Worm (Caenorhabditis elegans) whole organism, L1 larva: ENCODE measurements around the gene F13D11.3.

ENCODE experiments used
- C04F5.9 ChIP-seq: sonication (generic microtip); optimal IDR thresholded peaks from 2 replicates; lab custom pipeline; 2016; ENCODE audit warnings: missing genetic modification characterization, missing compliant biosample characterization
- C16A3.4 ChIP-seq: fragments of 150-350 bp; optimal IDR thresholded peaks from 2 replicates; lab custom pipeline; 2014; ENCODE audit warnings: missing biosample characterization, missing genetic modification characterization
- Y116A8C.19 ChIP-seq: sonication (generic microtip); optimal IDR thresholded peaks from 2 replicates; lab custom pipeline; 2016; ENCODE audit warnings: missing compliant biosample characterization, missing genetic modification characterization, borderline replicate concordance
- alr-1 ChIP-seq: fragments of 200-800 bp; sonication (Bioruptor generic); optimal IDR thresholded peaks from 2 replicates; lab custom pipeline; 2018; ENCODE audit warnings: borderline replicate concordance, mild to moderate bottlenecking, missing genetic modification characterization, missing compliant biosample characterization
- blmp-1 ChIP-seq: fragments of 150-350 bp; optimal IDR thresholded peaks from 2 replicates; lab custom pipeline; 2014; ENCODE audit warnings: missing biosample characterization, missing genetic modification characterization
- ceh-63 ChIP-seq: fragments of 200-800 bp; sonication (Bioruptor generic); optimal IDR thresholded peaks from 2 replicates; lab custom pipeline; 2018; ENCODE audit warnings: mild to moderate bottlenecking, missing genetic modification characterization, missing compliant biosample characterization
- ceh-8 ChIP-seq: fragments of 200-800 bp; sonication (Bioruptor generic); optimal IDR thresholded peaks from 2 replicates; lab custom pipeline; 2018; ENCODE audit warnings: mild to moderate bottlenecking, missing genetic modification characterization, moderate library complexity, missing compliant biosample characterization
- ceh-88 ChIP-seq: fragments of 200-800 bp; sonication (Bioruptor generic); IDR thresholded peaks from 2 replicates; pipeline ENCODE4 v1.3.6; 2022; ENCODE audit warnings: missing genetic modification characterization, missing compliant biosample characterization
- ces-1 ChIP-seq: fragments of 150-350 bp; optimal IDR thresholded peaks from 2 replicates; lab custom pipeline; 2014; ENCODE audit warnings: missing biosample characterization, missing genetic modification reagents, missing genetic modification characterization
- efl-1 ChIP-seq, 4 experiments: fragments of 150-350 bp; optimal IDR thresholded peaks in 3 of 4; peaks in 1 of 4; 1 replicate in 1 of 4; 2 replicates in 3 of 4; lab custom pipeline; 2014; ENCODE audit warnings: missing biosample characterization in 2 of 4, missing genetic modification characterization in 2 of 4, missing genetic modification reagents in 2 of 4
- efl-3 ChIP-seq: fragments of 200-800 bp; sonication (Bioruptor generic); optimal IDR thresholded peaks from 2 replicates; lab custom pipeline; 2018; ENCODE audit warnings: mild to moderate bottlenecking, missing genetic modification characterization, missing compliant biosample characterization
- egl-27 ChIP-seq, 2 experiments: fragments of 150-350 bp in 1 of 2; sonication (generic microtip); optimal IDR thresholded peaks; 3 replicates each; lab custom pipeline; 2017 to 2018; ENCODE audit warnings: missing biosample characterization in 2 of 2, missing genetic modification characterization in 2 of 2, missing genetic modification reagents in 2 of 2
- elt-2 ChIP-seq: sonication (generic microtip); optimal IDR thresholded peaks from 2 replicates; lab custom pipeline; 2016; ENCODE audit warnings: missing genetic modification characterization, mild to moderate bottlenecking, inconsistent platforms, missing compliant biosample characterization, missing genetic modification reagents
- ets-5 ChIP-seq: fragments of 200-800 bp; sonication (Bioruptor generic); IDR thresholded peaks from 2 replicates; pipeline ENCODE4 v1.3.6; 2022; ENCODE audit warnings: missing genetic modification characterization, missing compliant biosample characterization
- fkh-10 ChIP-seq: sonication (generic microtip); optimal IDR thresholded peaks from 2 replicates; lab custom pipeline; 2017; ENCODE audit warnings: missing biosample characterization, missing genetic modification reagents, missing genetic modification characterization
- fos-1 ChIP-seq: fragments of 150-350 bp; optimal IDR thresholded peaks from 2 replicates; lab custom pipeline; 2014; ENCODE audit warnings: missing biosample characterization, missing genetic modification characterization
- hpl-2 ChIP-seq: fragments of 150-350 bp; optimal IDR thresholded peaks from 2 replicates; lab custom pipeline; 2014; ENCODE audit warnings: missing biosample characterization, missing genetic modification reagents, missing genetic modification characterization
- isw-1 ChIP-seq: fragments of 200-800 bp; sonication (Bioruptor generic); IDR thresholded peaks from 2 replicates; pipeline ENCODE4 v1.3.6; 2022; ENCODE audit warnings: missing genetic modification characterization, missing compliant biosample characterization
- lin-13 ChIP-seq: fragments of 150-350 bp; optimal IDR thresholded peaks from 2 replicates; lab custom pipeline; 2014; ENCODE audit warnings: missing biosample characterization, missing genetic modification reagents, missing genetic modification characterization
- lin-14 ChIP-seq: fragments of 200-800 bp; sonication (Bioruptor generic); optimal IDR thresholded peaks from 2 replicates; lab custom pipeline; 2018; ENCODE audit warnings: mild to moderate bottlenecking, missing genetic modification characterization, moderate library complexity, missing compliant biosample characterization
- lir-3 ChIP-seq: sonication (generic microtip); optimal IDR thresholded peaks from 2 replicates; lab custom pipeline; 2016; ENCODE audit warnings: mild to moderate bottlenecking, missing genetic modification characterization, moderate library complexity, missing compliant biosample characterization; ENCODE audit not compliant: poor library complexity
- lsy-2 ChIP-seq, 2 experiments: fragments of 150-350 bp; optimal IDR thresholded peaks; 2 replicates each; lab custom pipeline; 2014; ENCODE audit warnings: missing biosample characterization in 2 of 2, missing genetic modification characterization in 2 of 2
- mdl-1 ChIP-seq, 2 experiments: fragments of 150-350 bp; optimal IDR thresholded peaks; 2 replicates each; lab custom pipeline; 2014 to 2017; ENCODE audit warnings: missing biosample characterization in 2 of 2, missing genetic modification characterization in 2 of 2, inconsistent platforms in 1 of 2
- mef-2 ChIP-seq: fragments of 150-350 bp; optimal IDR thresholded peaks from 2 replicates; lab custom pipeline; 2014; ENCODE audit warnings: missing biosample characterization, missing genetic modification characterization
- mep-1 ChIP-seq: fragments of 150-350 bp; optimal IDR thresholded peaks from 2 replicates; lab custom pipeline; 2014; ENCODE audit warnings: missing biosample characterization, missing genetic modification characterization
- nhr-19 ChIP-seq: fragments of 200-800 bp; sonication (Bioruptor generic); conservative IDR thresholded peaks from 2 replicates; pipeline ENCODE4 v1.3.6; 2022; ENCODE audit warnings: missing genetic modification characterization, missing compliant biosample characterization
- nhr-20 ChIP-seq: sonication (generic microtip); optimal IDR thresholded peaks from 2 replicates; lab custom pipeline; 2016; ENCODE audit warnings: mild to moderate bottlenecking, missing genetic modification characterization, missing compliant biosample characterization
- nhr-47 ChIP-seq: sonication (generic microtip); optimal IDR thresholded peaks from 2 replicates; lab custom pipeline; 2016; ENCODE audit warnings: mild to moderate bottlenecking, missing genetic modification characterization, moderate library complexity, missing compliant biosample characterization
- nhr-76 ChIP-seq: sonication (generic microtip); optimal IDR thresholded peaks from 2 replicates; lab custom pipeline; 2017; ENCODE audit warnings: missing biosample characterization, missing genetic modification characterization
- nhr-77 ChIP-seq: fragments of 150-350 bp; optimal IDR thresholded peaks from 2 replicates; lab custom pipeline; 2014; ENCODE audit warnings: missing biosample characterization, missing genetic modification characterization
- nhr-85 ChIP-seq: sonication (generic microtip); peaks from one replicate; lab custom pipeline; 2016; ENCODE audit warnings: missing genetic modification characterization, inconsistent platforms, missing compliant biosample characterization
- nhr-90 ChIP-seq: sonication (generic microtip); optimal IDR thresholded peaks from 2 replicates; lab custom pipeline; 2016; ENCODE audit warnings: mild to moderate bottlenecking, missing genetic modification characterization, missing compliant biosample characterization; ENCODE audit not compliant: poor library complexity
- pag-3 ChIP-seq: sonication (generic microtip); optimal IDR thresholded peaks from 2 replicates; lab custom pipeline; 2017; ENCODE audit warnings: missing genetic modification characterization, mild to moderate bottlenecking, missing compliant biosample characterization, antibody characterized with exemption, borderline replicate concordance; ENCODE audit not compliant: insufficient read depth
- pqm-1 ChIP-seq: sonication (generic microtip); optimal IDR thresholded peaks from 3 replicates; lab custom pipeline; 2017; ENCODE audit warnings: missing biosample characterization, missing genetic modification characterization
- snpc-4 ChIP-seq: fragments of 150-350 bp; optimal IDR thresholded peaks from 2 replicates; lab custom pipeline; 2014; ENCODE audit warnings: missing biosample characterization, missing genetic modification characterization
- sup-37 ChIP-seq: fragments of 200-800 bp; sonication (Bioruptor generic); optimal IDR thresholded peaks from 2 replicates; lab custom pipeline; 2018; ENCODE audit warnings: mild to moderate bottlenecking, missing genetic modification characterization, missing compliant biosample characterization
- tbx-2 ChIP-seq: sonication (generic microtip); optimal IDR thresholded peaks from 2 replicates; lab custom pipeline; 2016; ENCODE audit warnings: missing genetic modification characterization, missing compliant biosample characterization
- vab-15 ChIP-seq: sonication (generic microtip); optimal IDR thresholded peaks from 2 replicates; lab custom pipeline; 2017; ENCODE audit warnings: missing genotype, mild to moderate bottlenecking, missing genetic modification characterization, missing compliant biosample characterization
- xbp-1 ChIP-seq: sonication (generic microtip); optimal IDR thresholded peaks from 2 replicates; lab custom pipeline; 2016; ENCODE audit warnings: missing genetic modification characterization, missing compliant biosample characterization
- zip-4 ChIP-seq: fragments of 200-800 bp; sonication (Bioruptor generic); optimal IDR thresholded peaks from 2 replicates; lab custom pipeline; 2018; ENCODE audit warnings: mild to moderate bottlenecking, missing genetic modification characterization, moderate library complexity, missing compliant biosample characterization
- ztf-4 ChIP-seq: fragments of 150-350 bp; optimal IDR thresholded peaks from 2 replicates; lab custom pipeline; 2014; ENCODE audit warnings: missing biosample characterization, missing genetic modification characterization

The F13D11.3 gene

ce11 chrX:5834581-5835481 lies 29.1 kb upstream of the F13D11.3 start, which contains the start of gene F13D11.4 (continued):
- TF ChIP-seq egl-27 (tag; optimal IDR thresholded peaks at IDR 0.05; lab: Kevin White, UChicago) (no peak), nhr-85 (tag; lab: Kevin White, UChicago) (peak; percentile 89), ces-1 (GFP tag; lab: Kevin White, UChicago) (no peak), nhr-20 (tag; lab: Kevin White, UChicago) (peak; percentile 9), C16A3.4 (no peak), fos-1 (no peak), lir-3 (tag; lab: Kevin White, UChicago) (no peak), mep-1 (tag; lab: Kevin White, UChicago) (no peak), Y116A8C.19 (tag; lab: Kevin White, UChicago) (no peak), zip-4 (no peak), fkh-10 (GFP tag; lab: Kevin White, UChicago) (no peak), mdl-1 (tag; optimal IDR thresholded peaks at IDR 0.05; lab: Kevin White, UChicago) (no peak), pqm-1 (tag; lab: Kevin White, UChicago) (no peak), ceh-88 (GFP tag; lab: Robert Waterston, UW) (no peak), pag-3 (no peak), isw-1 (GFP tag; lab: Robert Waterston, UW) (no peak), nhr-19 (no peak), nhr-77 (tag; lab: Kevin White, UChicago) (no peak), lsy-2 (tag; optimal IDR thresholded peaks at IDR 0.05; lab: Kevin White, UChicago) (peak in 1 of 2 experiments; percentile 50), hpl-2 (GFP tag; lab: Kevin White, UChicago) (no peak), xbp-1 (tag; lab: Kevin White, UChicago) (no peak), nhr-90 (tag; lab: Kevin White, UChicago) (no peak), alr-1 (tag; lab: Kevin White, UChicago) (no peak), ceh-63 (GFP tag; lab: Kevin White, UChicago) (no peak), ztf-4 (no peak), tbx-2 (tag; lab: Kevin White, UChicago) (no peak), ets-5 (no peak), blmp-1 (tag; lab: Kevin White, UChicago) (peak; percentile 98), elt-2 (tag; lab: Kevin White, UChicago) (peak; percentile 86), nhr-47 (tag; lab: Kevin White, UChicago) (no peak), mef-2 (tag; lab: Kevin White, UChicago) (no peak), efl-3 (no peak), lin-14 (GFP tag; lab: Kevin White, UChicago) (peak; percentile 38)

DNA sequence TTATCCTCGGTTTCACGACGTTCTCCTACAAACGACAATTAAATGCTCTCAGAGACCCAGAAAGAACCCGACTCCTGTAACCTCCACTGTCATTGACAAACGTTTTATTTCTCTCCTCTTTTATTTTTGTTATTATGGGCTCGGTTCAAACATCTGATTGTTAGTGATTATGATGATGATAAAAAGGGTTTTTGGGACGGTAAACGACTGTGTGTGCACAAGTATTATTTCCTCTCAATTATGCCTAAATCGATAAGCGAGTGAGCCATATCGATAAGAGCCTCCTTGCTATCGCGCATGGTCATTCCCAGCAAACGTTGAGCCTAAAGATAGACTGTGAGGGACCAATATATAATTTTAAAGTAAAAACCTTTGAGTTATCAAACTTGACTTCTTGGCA lies 26.1 kb upstream of the F13D11.3 start:
- TF ChIP-seq pqm-1 (tag; lab: Kevin White, UChicago) (peak; percentile 36), nhr-76 (tag; lab: Kevin White, UChicago) (no peak), lin-13 (GFP tag; lab: Kevin White, UChicago) (no peak), lin-14 (GFP tag; lab: Kevin White, UChicago) (no peak), elt-2 (tag; lab: Kevin White, UChicago) (peak; percentile 41), lsy-2 (tag; optimal IDR thresholded peaks at IDR 0.05; lab: Kevin White, UChicago) (no peak), C16A3.4 (no peak)

DNA sequence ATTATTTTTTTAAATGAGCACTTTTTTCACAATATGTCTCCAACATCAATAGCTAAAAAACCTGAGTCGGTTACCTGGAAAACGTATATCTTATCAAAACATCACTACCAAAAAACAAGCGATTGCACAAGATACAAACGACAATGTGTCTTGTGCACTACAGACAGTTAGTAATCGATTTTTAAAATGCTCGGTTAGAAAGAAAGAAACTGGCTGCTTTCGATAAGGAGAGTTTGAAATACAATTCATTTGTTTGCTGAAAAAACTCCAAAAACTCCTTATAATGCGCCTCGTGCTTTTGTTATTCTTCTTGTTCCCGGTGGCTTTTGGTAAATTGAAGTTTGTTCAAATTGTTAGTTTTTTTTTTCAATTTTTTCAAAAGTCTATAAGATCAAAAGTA lies 23.5 kb upstream of the F13D11.3 start, which contains the start of gene acp-5:
Gene acp-5 (plus strand): TSS at position 261 of the 400 bp plus-strand sequence.
- TF ChIP-seq C04F5.9 (tag; lab: Kevin White, UChicago) (no peak), efl-1 (optimal IDR thresholded peaks at IDR 0.05; lab: Kevin White, UChicago) (no peak), efl-1 (GFP tag; optimal IDR thresholded peaks at IDR 0.05 in 1 of 2; lab: Kevin White, UChicago) (peak in 1 of 2 experiments; percentile 90), vab-15 (tag; lab: Kevin White, UChicago) (no peak), elt-2 (tag; lab: Kevin White, UChicago) (peak; percentile 48), snpc-4 (tag; lab: Kevin White, UChicago) (no peak), Y116A8C.19 (tag; lab: Kevin White, UChicago) (no peak), mdl-1 (tag; optimal IDR thresholded peaks at IDR 0.05; lab: Kevin White, UChicago) (no peak), ceh-8 (GFP tag; lab: Kevin White, UChicago) (no peak), pag-3 (no peak), sup-37 (GFP tag; lab: Kevin White, UChicago) (no peak), alr-1 (tag; lab: Kevin White, UChicago) (no peak)
